Worm (Caenorhabditis elegans) whole organism, L4 larva: ENCODE data around the gene B0563.9.
"Not testable (repeated sequence)": the region's sequence is repeated elsewhere in the genome, so short reads cannot be mapped to it uniquely, and the experiment has no call there.

Source experiments
- F26F4.8 ChIP-seq: fragments of 200-800 bp; sonication (Bioruptor generic); conservative IDR thresholded peaks from 2 replicates; pipeline ENCODE4 v1.3.6; 2022; ENCODE audit warnings: missing genetic modification characterization, missing compliant biosample characterization
- ama-1 ChIP-seq: fragments of 150-350 bp; optimal IDR thresholded peaks from 2 replicates; lab custom pipeline; 2014; ENCODE audit warnings: inconsistent platforms, mixed read lengths
- attf-4 ChIP-seq: sonication (generic microtip); optimal IDR thresholded peaks from 3 replicates; lab custom pipeline; 2017; ENCODE audit warnings: missing biosample characterization, missing genetic modification characterization
- duxl-1 ChIP-seq: sonication (generic microtip); optimal IDR thresholded peaks from 2 replicates; lab custom pipeline; 2016; ENCODE audit warnings: mild to moderate bottlenecking, missing genetic modification characterization, moderate library complexity, missing compliant biosample characterization; ENCODE audit not compliant: poor library complexity
- nhr-28 ChIP-seq: fragments of 150-350 bp; optimal IDR thresholded peaks from 2 replicates; lab custom pipeline; 2014; ENCODE audit warnings: missing biosample characterization, missing genetic modification characterization
- pha-4 ChIP-seq, 2 experiments: fragments of 150-350 bp in 1 of 2; fragments of 200-800 bp in 1 of 2; sonication (Bioruptor generic) in 1 of 2; IDR thresholded peaks in 1 of 2; optimal IDR thresholded peaks in 1 of 2; 2 replicates each; pipeline versions ENCODE4 v1.3.6 to Lab custom; 2014 to 2022; ENCODE audit warnings: missing genetic modification characterization in 2 of 2, missing genetic modification reagents in 2 of 2, missing biosample characterization in 1 of 2, missing compliant biosample characterization in 1 of 2
- pqm-1 ChIP-seq: sonication (generic microtip); optimal IDR thresholded peaks from 2 replicates; lab custom pipeline; 2017; ENCODE audit warnings: missing biosample characterization, missing genetic modification characterization
- zag-1 ChIP-seq: fragments of 150-350 bp; optimal IDR thresholded peaks from 2 replicates; lab custom pipeline; 2014; ENCODE audit warnings: missing biosample characterization, missing genetic modification characterization

ce11 chrX:9203468-9203867, 35.1 kb downstream of the B0563.9 start, which contains the start of gene crb-3:
- TF ChIP-seq nhr-28 (tag; lab: Kevin White, UChicago); pqm-1 (tag; lab: Kevin White, UChicago); ama-1 (lab: Kevin White, UChicago); F26F4.8 (GFP tag; lab: Robert Waterston, UW); duxl-1 (tag; lab: Kevin White, UChicago); zag-1 (tag; lab: Kevin White, UChicago); pha-4 (GFP tag; IDR thresholded peaks at IDR 0.05; lab: Robert Waterston, UW); pha-4 (tag; optimal IDR thresholded peaks at IDR 0.05; lab: Kevin White, UChicago); attf-4 (tag; lab: Kevin White, UChicago): not testable (repeated sequence)
